Worm (Caenorhabditis elegans) whole organism, L3 larva: ENCODE data around the gene inx-2.

Experiments used
- ceh-9 ChIP-seq: sonication (generic microtip); optimal IDR thresholded peaks from 2 replicates; lab custom pipeline; 2018; ENCODE audit warnings: missing biosample characterization, missing genetic modification characterization
- elt-3 ChIP-seq, 3 experiments: fragments of 150-350 bp in 1 of 3; sonication (generic microtip) in 2 of 3; optimal IDR thresholded peaks; 2 replicates in 2 of 3; 4 replicates in 1 of 3; lab custom pipeline; 2014 to 2017; ENCODE audit warnings: missing biosample characterization in 3 of 3, missing genetic modification characterization in 3 of 3
- eor-1 ChIP-seq, 2 experiments: fragments of 150-350 bp; optimal IDR thresholded peaks; 2 replicates each; lab custom pipeline; 2014 to 2018; ENCODE audit warnings: missing biosample characterization in 2 of 2, missing genetic modification characterization in 2 of 2
- lin-39 ChIP-seq: fragments of 150-350 bp; optimal IDR thresholded peaks from 2 replicates; lab custom pipeline; 2018; ENCODE audit warnings: missing biosample characterization, missing genetic modification reagents, missing genetic modification characterization
- nhr-12 ChIP-seq: fragments of 150-350 bp; optimal IDR thresholded peaks from 2 replicates; lab custom pipeline; 2014; ENCODE audit warnings: missing biosample characterization, missing genetic modification characterization
- nhr-77 ChIP-seq: fragments of 150-350 bp; optimal IDR thresholded peaks from 2 replicates; lab custom pipeline; 2014; ENCODE audit warnings: missing biosample characterization, missing genetic modification characterization
- snpc-4 ChIP-seq: fragments of 150-350 bp; optimal IDR thresholded peaks from 2 replicates; lab custom pipeline; 2014; ENCODE audit warnings: missing biosample characterization, missing genetic modification characterization
- ztf-11 ChIP-seq: fragments of 150-350 bp; optimal IDR thresholded peaks from 2 replicates; lab custom pipeline; 2014; ENCODE audit warnings: missing biosample characterization, missing genetic modification characterization

- TF ChIP-seq eor-1 (tag; optimal IDR thresholded peaks at IDR 0.05; lab: Kevin White, UChicago), result no peak
- no peak for TF ChIP-seq nhr-12 (tag; lab: Kevin White, UChicago)
- no peak for TF ChIP-seq elt-3 (tag; optimal IDR thresholded peaks at IDR 0.05; lab: Kevin White, UChicago)
- no peak for TF ChIP-seq ztf-11 (tag; lab: Kevin White, UChicago)
- TF ChIP-seq ceh-9, result no peak
- no peak for TF ChIP-seq nhr-77 (tag; lab: Kevin White, UChicago)
- TF ChIP-seq snpc-4 (tag; lab: Kevin White, UChicago), result no peak
- TF ChIP-seq lin-39, result peak; percentile 79
Measured at ce11 chrX:11252429-11252828, 44.1 kb downstream of the inx-2 start.
